Worm (Caenorhabditis elegans): ENCODE data around the gene twk-22.

ce11 chrX:16271147-16271546 is 35.1 kb upstream of the twk-22 start:
- TF ChIP-seq aly-2 (tag; optimal IDR thresholded peaks at IDR 0.05) (no peak), snpc-4 (tag; optimal IDR thresholded peaks at IDR 0.05) (no peak), ztf-4 (tag; optimal IDR thresholded peaks at IDR 0.05) (no peak), elt-1 (tag; optimal IDR thresholded peaks at IDR 0.05) (no peak), nhr-25 (tag; optimal IDR thresholded peaks at IDR 0.05) (no peak), ceh-82 (tag; optimal IDR thresholded peaks at IDR 0.05) (no peak), lin-13 (GFP tag; optimal IDR thresholded peaks at IDR 0.05) (peak; percentile 28), nhr-237 (tag; optimal IDR thresholded peaks at IDR 0.05) (no peak), ceh-16 (tag; optimal IDR thresholded peaks at IDR 0.05) (no peak), unc-39 (tag; optimal IDR thresholded peaks at IDR 0.05) (no peak), ama-1 (optimal IDR thresholded peaks at IDR 0.05) (no peak), zag-1 (tag; optimal IDR thresholded peaks at IDR 0.05) (no peak), skn-1 (tag; optimal IDR thresholded peaks at IDR 0.05) (no peak)

All from whole organism, L2 larva.